Fruit fly (Drosophila melanogaster) whole organism, wandering third instar larva: ENCODE results near the gene ppk23.

Experiments used
- Abd-B ChIP-seq: fragments of >200 bp; optimal IDR thresholded peaks from 2 replicates; lab custom pipeline; 2017; ENCODE audit warnings: missing biosample characterization, missing genetic modification characterization
- CG32264 ChIP-seq: fragments of 200-800 bp; sonication (Bioruptor generic); optimal IDR thresholded peaks from 2 replicates; lab custom pipeline; 2016; ENCODE audit warnings: missing biosample characterization, missing genetic modification characterization
- CG9705 ChIP-seq: fragments of 200-800 bp; sonication (Bioruptor generic); optimal IDR thresholded peaks from 2 replicates; lab custom pipeline; 2018; ENCODE audit warnings: missing biosample characterization, mild to moderate bottlenecking, missing genetic modification characterization
- CrebA ChIP-seq: fragments of 200-800 bp; sonication (Bioruptor generic); optimal IDR thresholded peaks from 2 replicates; lab custom pipeline; 2016; ENCODE audit warnings: missing biosample characterization, mild to moderate bottlenecking, missing genetic modification characterization, borderline replicate concordance
- Dfd ChIP-seq: fragments of >200 bp; optimal IDR thresholded peaks from 2 replicates; lab custom pipeline; 2017; ENCODE audit warnings: missing biosample characterization, missing genetic modification characterization
- Dif ChIP-seq: fragments of 200-275, 200-300 bp; sonication (Bioruptor generic); optimal IDR thresholded peaks from 2 replicates; lab custom pipeline; 2018; ENCODE audit warnings: missing biosample characterization, missing genetic modification characterization; ENCODE audit not compliant: partially characterized antibody
- GATAd ChIP-seq: sonication (Bioruptor generic); optimal IDR thresholded peaks from 2 replicates; lab custom pipeline; 2016; ENCODE audit warnings: missing biosample characterization, missing genetic modification characterization
- HLH106 ChIP-seq: fragments of 200-800 bp; optimal IDR thresholded peaks from 3 replicates; lab custom pipeline; 2019; ENCODE audit warnings: missing biosample characterization, mild to moderate bottlenecking, missing genetic modification characterization, moderate library complexity
- Hnf4 ChIP-seq: fragments of 200-800 bp; sonication (Bioruptor generic); optimal IDR thresholded peaks from 2 replicates; lab custom pipeline; 2016; ENCODE audit warnings: missing biosample characterization, mild to moderate bottlenecking, missing genetic modification characterization
- Hr78 ChIP-seq: fragments of >200 bp; optimal IDR thresholded peaks from 2 replicates; lab custom pipeline; 2017; ENCODE audit warnings: missing biosample characterization, missing genetic modification characterization
- Hr83 ChIP-seq: fragments of 200-300 bp; sonication (Bioruptor generic); optimal IDR thresholded peaks from 2 replicates; lab custom pipeline; 2016; ENCODE audit warnings: missing biosample characterization, mild to moderate bottlenecking, missing genetic modification characterization, moderate library complexity; ENCODE audit not compliant: poor library complexity, severe bottlenecking
- Jra ChIP-seq: sonication (Bioruptor generic); optimal IDR thresholded peaks from 2 replicates; lab custom pipeline; 2016; ENCODE audit warnings: missing biosample characterization, missing genetic modification characterization
- Mio ChIP-seq: sonication (Bioruptor generic); optimal IDR thresholded peaks from 2 replicates; lab custom pipeline; 2016; ENCODE audit warnings: missing biosample characterization, missing genetic modification characterization
- Myc ChIP-seq: fragments of >200 bp; optimal IDR thresholded peaks from 2 replicates; lab custom pipeline; 2017
- N ChIP-seq: fragments of >200 bp; optimal IDR thresholded peaks from 2 replicates; lab custom pipeline; 2018; ENCODE audit warnings: missing biosample characterization, missing external identifiers, missing genetic modification characterization
- OdsH ChIP-seq: fragments of 200-800 bp; sonication (Bioruptor generic); optimal IDR thresholded peaks from 2 replicates; lab custom pipeline; 2016; ENCODE audit warnings: missing biosample characterization, mild to moderate bottlenecking, missing genetic modification characterization
- Rel ChIP-seq, 2 experiments: fragments of 200-800 bp; sonication (Bioruptor generic) in 1 of 2; optimal IDR thresholded peaks; 2 replicates in 1 of 2; 3 replicates in 1 of 2; lab custom pipeline; 2016 to 2019; ENCODE audit warnings: mild to moderate bottlenecking in 2 of 2, missing biosample characterization in 2 of 2, missing genetic modification characterization in 2 of 2, moderate library complexity in 1 of 2
- Sp1 ChIP-seq: fragments of 200-800 bp; sonication (Bioruptor generic); optimal IDR thresholded peaks from 3 replicates; lab custom pipeline; 2019; ENCODE audit warnings: missing biosample characterization, mild to moderate bottlenecking, missing genetic modification characterization, moderate library complexity
- Vsx2 ChIP-seq: fragments of 200-300, 225-300 bp; sonication (Bioruptor generic); optimal IDR thresholded peaks from 2 replicates; lab custom pipeline; 2018; ENCODE audit warnings: missing biosample characterization, missing genetic modification characterization; ENCODE audit not compliant: partially characterized antibody
- br ChIP-seq: fragments of 200-800 bp; sonication (Bioruptor generic); optimal IDR thresholded peaks from 2 replicates; lab custom pipeline; 2016; ENCODE audit warnings: missing biosample characterization, missing genetic modification characterization
- brk ChIP-seq: fragments of 200-800 bp; sonication (Bioruptor generic); optimal IDR thresholded peaks from 2 replicates; lab custom pipeline; 2016; ENCODE audit warnings: missing biosample characterization, mild to moderate bottlenecking, missing genetic modification characterization
- dl ChIP-seq, 2 experiments: fragments of 175-275, 200-275 bp in 1 of 2; fragments of 200-275 bp in 1 of 2; sonication (Bioruptor generic); optimal IDR thresholded peaks; lab custom pipeline; 2018; ENCODE audit warnings: mild to moderate bottlenecking in 2 of 2, missing biosample characterization in 2 of 2, missing genetic modification characterization in 2 of 2, moderate library complexity in 2 of 2; ENCODE audit not compliant: partially characterized antibody in 2 of 2, insufficient read depth in 1 of 2
- dmrt93B ChIP-seq: fragments of 200-800 bp; sonication (Bioruptor generic); optimal IDR thresholded peaks from 2 replicates; lab custom pipeline; 2018; ENCODE audit warnings: missing biosample characterization, mild to moderate bottlenecking, missing genetic modification characterization
- dsf ChIP-seq: sonication (Bioruptor generic); optimal IDR thresholded peaks from 2 replicates; lab custom pipeline; 2016; ENCODE audit warnings: missing biosample characterization, missing genetic modification characterization, borderline replicate concordance
- ey ChIP-seq: fragments of 200-800 bp; sonication (Bioruptor generic); optimal IDR thresholded peaks from 2 replicates; lab custom pipeline; 2016; ENCODE audit warnings: missing biosample characterization, missing genetic modification characterization
- foxo ChIP-seq, 2 experiments: fragments of 200-800 bp; sonication (Bioruptor generic); optimal IDR thresholded peaks; 2 replicates in 1 of 2; 3 replicates in 1 of 2; lab custom pipeline; 2016 to 2017; ENCODE audit warnings: missing biosample characterization in 2 of 2, missing genetic modification characterization in 2 of 2
- fru ChIP-seq: fragments of 200-800 bp; sonication (Bioruptor generic); optimal IDR thresholded peaks from 3 replicates; lab custom pipeline; 2016; ENCODE audit warnings: missing biosample characterization, mild to moderate bottlenecking, missing genetic modification characterization
- h ChIP-seq: fragments of 200-800 bp; sonication (Bioruptor generic); optimal IDR thresholded peaks from 3 replicates; lab custom pipeline; 2016; ENCODE audit warnings: missing biosample characterization, mild to moderate bottlenecking, missing genetic modification characterization
- jim ChIP-seq: fragments of 175-275, 200-325 bp; sonication (Bioruptor generic); optimal IDR thresholded peaks from 2 replicates; lab custom pipeline; 2016; ENCODE audit warnings: missing biosample characterization, mild to moderate bottlenecking, missing genetic modification characterization
- lola ChIP-seq: fragments of >200 bp; optimal IDR thresholded peaks from 2 replicates; lab custom pipeline; 2017; ENCODE audit warnings: missing biosample characterization, missing genetic modification characterization
- pan ChIP-seq: fragments of >200 bp; optimal IDR thresholded peaks from 2 replicates; lab custom pipeline; 2017
- psq ChIP-seq: fragments of 200-800 bp; sonication (Bioruptor generic); optimal IDR thresholded peaks from 3 replicates; lab custom pipeline; 2017; ENCODE audit warnings: missing biosample characterization, mild to moderate bottlenecking, missing genetic modification characterization, moderate library complexity
- rgr ChIP-seq: fragments of 200-800 bp; sonication (Bioruptor generic); optimal IDR thresholded peaks from 3 replicates; lab custom pipeline; 2016; ENCODE audit warnings: missing biosample characterization, mild to moderate bottlenecking, missing genetic modification characterization
- sage ChIP-seq: fragments of 200-800 bp; sonication (Bioruptor generic); optimal IDR thresholded peaks from 2 replicates; lab custom pipeline; 2016; ENCODE audit warnings: missing biosample characterization, mild to moderate bottlenecking, missing genetic modification characterization
- sv ChIP-seq: fragments of 200-800 bp; sonication (Bioruptor generic); optimal IDR thresholded peaks from 3 replicates; lab custom pipeline; 2016; ENCODE audit warnings: missing biosample characterization, missing genetic modification characterization
- tai ChIP-seq: sonication (Bioruptor generic); optimal IDR thresholded peaks from 2 replicates; lab custom pipeline; 2016; ENCODE audit warnings: missing biosample characterization, missing genetic modification characterization
- usp ChIP-seq: fragments of >200 bp; optimal IDR thresholded peaks from 2 replicates; lab custom pipeline; 2017; ENCODE audit warnings: missing biosample characterization, missing genetic modification characterization
- woc ChIP-seq: sonication (Bioruptor generic); optimal IDR thresholded peaks from 2 replicates; lab custom pipeline; 2016; ENCODE audit warnings: missing biosample characterization, mild to moderate bottlenecking, missing genetic modification characterization

Gene ppk23

dm6 chrX:17569128-17569527 lies at the start of gene ppk23:
TSS of gene ppk23 (minus strand) at chrX:17569228.
- no peak for TF ChIP-seq lola (GFP tag; lab: Kevin White, UChicago)

- no peak for TF ChIP-seq psq (GFP tag; lab: Kevin White, UChicago)
- TF ChIP-seq Rel (GFP tag; optimal IDR thresholded peaks at IDR 0.05; lab: Kevin White, UChicago) = no peak
- no peak for TF ChIP-seq Rel (tag; optimal IDR thresholded peaks at IDR 0.05; lab: Kevin White, UChicago)
- no peak for TF ChIP-seq brk
- TF ChIP-seq tai (GFP tag; lab: Kevin White, UChicago) = no peak
- TF ChIP-seq Jra (GFP tag; lab: Kevin White, UChicago) = no peak
- TF ChIP-seq rgr (GFP tag; lab: Kevin White, UChicago) = no peak
- no peak for TF ChIP-seq lola (GFP tag; lab: Kevin White, UChicago)
- no peak for TF ChIP-seq Sp1 (GFP tag; lab: Kevin White, UChicago)
- TF ChIP-seq dl (GFP tag; optimal IDR thresholded peaks at IDR 0.05; lab: Kevin White, UChicago; ENCODE audit: insufficient read depth in 1 of 2, partially characterized antibody in 2 of 2) = no peak
- TF ChIP-seq Hr78 (GFP tag; lab: Kevin White, UChicago) = no peak
Measured at dm6 chrX:17611455-17611854, 42.4 kb upstream of the ppk23 start.

dm6 chrX:17602466-17602865 lies 33.4 kb upstream of the ppk23 start:
- TF ChIP-seq Abd-B (GFP tag; lab: Kevin White, UChicago) = no peak
- TF ChIP-seq CrebA = no peak
- TF ChIP-seq sv (GFP tag; lab: Kevin White, UChicago) = no peak
- TF ChIP-seq jim (GFP tag; lab: Kevin White, UChicago) = no peak
- no peak for TF ChIP-seq sage (GFP tag; lab: Kevin White, UChicago)
- TF ChIP-seq Hr78 (GFP tag; lab: Kevin White, UChicago) = no peak
- TF ChIP-seq OdsH (GFP tag; lab: Kevin White, UChicago) = no peak
- no peak for TF ChIP-seq dl (GFP tag; optimal IDR thresholded peaks at IDR 0.05; lab: Kevin White, UChicago; ENCODE audit: insufficient read depth in 1 of 2, partially characterized antibody in 2 of 2)
- no peak for TF ChIP-seq HLH106 (tag; lab: Kevin White, UChicago)
- no peak for TF ChIP-seq Hr83 (GFP tag; lab: Kevin White, UChicago)

- TF ChIP-seq Rel (GFP tag; optimal IDR thresholded peaks at IDR 0.05; lab: Kevin White, UChicago) (no peak), Rel (tag; optimal IDR thresholded peaks at IDR 0.05; lab: Kevin White, UChicago) (peak; percentile 32), pan (lab: Kevin White, UChicago) (no peak), CrebA (no peak), br (peak; percentile 82), GATAd (peak; percentile 31), sage (GFP tag; lab: Kevin White, UChicago) (peak; percentile 39), dl (GFP tag; optimal IDR thresholded peaks at IDR 0.05; lab: Kevin White, UChicago; ENCODE audit: insufficient read depth in 1 of 2, partially characterized antibody in 2 of 2) (no peak), woc (GFP tag; lab: Kevin White, UChicago) (peak; percentile 70), Abd-B (GFP tag; lab: Kevin White, UChicago) (no peak), lola (GFP tag; lab: Kevin White, UChicago) (no peak), h (GFP tag; lab: Kevin White, UChicago) (peak; percentile 89), N (no peak), Jra (GFP tag; lab: Kevin White, UChicago) (peak; percentile 87), Myc (lab: Kevin White, UChicago) (peak; percentile 54), Mio (GFP tag; lab: Kevin White, UChicago) (no peak), HLH106 (tag; lab: Kevin White, UChicago) (peak; percentile 63), Hnf4 (peak; percentile 91), CG32264 (GFP tag; lab: Kevin White, UChicago) (peak; percentile 21), CG9705 (GFP tag; lab: Kevin White, UChicago) (peak; percentile 25), sv (GFP tag; lab: Kevin White, UChicago) (peak; percentile 59), OdsH (GFP tag; lab: Kevin White, UChicago) (peak; percentile 83), Sp1 (GFP tag; lab: Kevin White, UChicago) (peak; percentile 56), Dif (GFP tag; lab: Kevin White, UChicago) (no peak), Hr83 (GFP tag; lab: Kevin White, UChicago) (peak; percentile 82), dmrt93B (GFP tag; lab: Kevin White, UChicago) (no peak), Hr78 (GFP tag; lab: Kevin White, UChicago) (no peak), usp (no peak), jim (GFP tag; lab: Kevin White, UChicago) (no peak), Dfd (GFP tag; lab: Kevin White, UChicago) (no peak), fru (GFP tag; lab: Kevin White, UChicago) (peak; percentile 82), brk (peak; percentile 59), foxo (GFP tag; optimal IDR thresholded peaks at IDR 0.05; lab: Kevin White, UChicago) (peak in 1 of 2 experiments; percentile 87), ey (GFP tag; lab: Kevin White, UChicago) (peak; percentile 86), rgr (GFP tag; lab: Kevin White, UChicago) (peak; percentile 85), tai (GFP tag; lab: Kevin White, UChicago) (no peak), psq (GFP tag; lab: Kevin White, UChicago) (peak; percentile 72), dsf (GFP tag; lab: Kevin White, UChicago) (peak; percentile 52), Vsx2 (GFP tag; lab: Kevin White, UChicago) (no peak)
Measured at dm6 chrX:17599330-17599729, 30.3 kb upstream of the ppk23 start, which contains the start of gene X11L. TSS of gene X11L (plus strand) at chrX:17599608.
